Worm (Caenorhabditis elegans) whole organism, L4/young adult: ENCODE results near the gene C07A9.10.

Source experiments
- W03F9.2 ChIP-seq: fragments of 150-350 bp; optimal IDR thresholded peaks from 2 replicates; lab custom pipeline; 2014; ENCODE audit warnings: missing biosample characterization, missing genetic modification characterization
- dao-5 ChIP-seq: sonication (generic microtip); optimal IDR thresholded peaks from 2 replicates; lab custom pipeline; 2016; ENCODE audit warnings: missing genotype, missing genetic modification characterization, moderate library complexity, missing compliant biosample characterization

- TF ChIP-seq dao-5 (no peak), W03F9.2 (no peak)
Observed at ce11 chrIII:9713862-9714261, 28.0 kb upstream of the C07A9.10 start, which contains the start of gene ncx-6.
